ENCODE assay signal across 5 fruit fly cellular contexts in the genomic region with DNA sequence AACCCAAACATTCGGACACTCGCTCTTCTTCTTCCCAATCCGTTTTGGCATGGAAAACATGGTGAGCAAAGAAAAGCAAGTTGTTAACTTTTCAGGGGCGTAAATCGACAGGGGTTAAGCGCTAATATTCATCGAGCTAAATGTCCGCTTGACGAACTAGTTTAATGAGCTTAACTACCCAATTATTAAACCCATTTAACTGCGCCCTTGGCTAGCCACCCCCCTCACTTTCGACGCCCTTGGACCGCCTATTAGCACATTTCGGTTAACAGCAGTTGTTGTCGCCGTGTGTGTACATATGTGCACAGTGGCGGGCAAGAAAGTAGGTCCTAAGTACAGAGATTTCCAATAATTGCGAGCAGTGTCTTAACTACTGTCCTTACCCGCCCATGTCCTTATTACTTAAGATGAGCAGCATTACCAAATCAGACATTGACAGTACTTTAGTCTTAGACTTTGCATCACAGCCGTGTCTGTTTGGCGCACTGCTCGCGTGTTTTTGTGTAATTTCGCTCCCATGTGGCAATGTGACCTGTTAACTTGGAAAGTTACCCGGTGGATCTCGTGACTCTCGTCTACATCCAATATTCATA.
A peak's percentile ranks its signal among the peaks of the same experiment; 100 is the strongest.
TF ChIP-seq lines count a peak whose summit lies in the region.

No protein-coding gene starts in this region.

- TF ChIP-seq CTCF in whole organism, embryonic (GFP tag; optimal IDR thresholded peaks at IDR 0.05; lab: Kevin White, UChicago): no peak

TF ChIP-seq in whole organism, adult, 20 proteins besides CTCF, POLR2A, EP300 and RAD21 (continues in another document):
- TF ChIP-seq tj (GFP tag; optimal IDR thresholded peaks at IDR 0.05; lab: Kevin White, UChicago) (peak; percentile 31), CG14711 (tag; optimal IDR thresholded peaks at IDR 0.05; lab: Kevin White, UChicago) (peak; percentile 85), CG12768 (GFP tag; optimal IDR thresholded peaks at IDR 0.05; lab: Kevin White, UChicago) (peak; percentile 84), ovo (GFP tag; optimal IDR thresholded peaks at IDR 0.05; lab: Kevin White, UChicago) (no peak), kay (GFP tag; lab: Kevin White, UChicago; ENCODE audit: borderline replicate concordance) (no peak), cic (GFP tag; optimal IDR thresholded peaks at IDR 0.05; lab: Kevin White, UChicago) (peak; percentile 35), CG1620 (GFP tag; optimal IDR thresholded peaks at IDR 0.05; lab: Kevin White, UChicago) (peak; percentile 60), pad (GFP tag; optimal IDR thresholded peaks at IDR 0.05; lab: Kevin White, UChicago) (peak; percentile 65), bab1 (GFP tag; optimal IDR thresholded peaks at IDR 0.05; lab: Kevin White, UChicago) (peak; percentile 93), CG11617 (GFP tag; optimal IDR thresholded peaks at IDR 0.05; lab: Kevin White, UChicago) (peak; percentile 54), Hr96 (GFP tag; optimal IDR thresholded peaks at IDR 0.05; lab: Kevin White, UChicago) (peak; percentile 69), Clk (GFP tag; optimal IDR thresholded peaks at IDR 0.05; lab: Kevin White, UChicago) (peak; percentile 50), Crg-1 (GFP tag; optimal IDR thresholded peaks at IDR 0.05; lab: Kevin White, UChicago) (peak; percentile 75), Mnt (GFP tag; optimal IDR thresholded peaks at IDR 0.05; lab: Kevin White, UChicago) (peak; percentile 54), CG7101 (tag; optimal IDR thresholded peaks at IDR 0.05; lab: Kevin White, UChicago) (peak; percentile 92), CG5204 (GFP tag; optimal IDR thresholded peaks at IDR 0.05; lab: Kevin White, UChicago) (peak; percentile 24)

TF ChIP-seq in whole organism, embryonic, 481 proteins besides CTCF, POLR2A, EP300 and RAD21 (continues in another document):
- TF ChIP-seq Opbp (GFP tag; IDR thresholded peaks at IDR 0.05; lab: Robert Waterston, UW; ENCODE audit: partially characterized antibody) (no peak), CG10147 (GFP tag; optimal IDR thresholded peaks at IDR 0.05; lab: Kevin White, UChicago) (peak; percentile 90), CG15696 (tag; optimal IDR thresholded peaks at IDR 0.05; lab: Kevin White, UChicago) (peak; percentile 52), CG6854 (GFP tag; optimal IDR thresholded peaks at IDR 0.05; lab: Kevin White, UChicago) (peak; percentile 72), CG33213 (GFP tag; optimal IDR thresholded peaks at IDR 0.05; lab: Kevin White, UChicago) (peak; percentile 81), CG3281 (GFP tag; optimal IDR thresholded peaks at IDR 0.05; lab: Kevin White, UChicago) (peak; percentile 92), wek (GFP tag; optimal IDR thresholded peaks at IDR 0.05; lab: Kevin White, UChicago) (peak; percentile 61), CG14710 (tag; optimal IDR thresholded peaks at IDR 0.05; lab: Kevin White, UChicago) (peak; percentile 31), Vsx1 (GFP tag; optimal IDR thresholded peaks at IDR 0.05; lab: Kevin White, UChicago) (peak; percentile 37), vfl (GFP tag; optimal IDR thresholded peaks at IDR 0.05; lab: Kevin White, UChicago) (peak; percentile 95), CG1832 (GFP tag; optimal IDR thresholded peaks at IDR 0.05; lab: Kevin White, UChicago) (no peak), CG10431 (GFP tag; optimal IDR thresholded peaks at IDR 0.05; lab: Kevin White, UChicago) (no peak), CG7963 (GFP tag; IDR thresholded peaks at IDR 0.05; lab: Robert Waterston, UW; ENCODE audit: partially characterized antibody) (no peak), CG2678 (tag; optimal IDR thresholded peaks at IDR 0.05; lab: Kevin White, UChicago) (peak; percentile 91), Lim3 (GFP tag; IDR thresholded peaks at IDR 0.05; lab: Robert Waterston, UW) (peak; percentile 71), ERR (GFP tag; optimal IDR thresholded peaks at IDR 0.05; lab: Kevin White, UChicago) (peak; percentile 91), Abd-B (GFP tag; optimal IDR thresholded peaks at IDR 0.05; lab: Kevin White, UChicago) (peak; percentile 88)

TF ChIP-seq in whole organism, prepupa, 60 proteins besides CTCF, POLR2A, EP300 and RAD21 (continues in another document):
- TF ChIP-seq ss (GFP tag; optimal IDR thresholded peaks at IDR 0.05; lab: Kevin White, UChicago) (peak; percentile 43 to 54), Met (GFP tag; optimal IDR thresholded peaks at IDR 0.05; lab: Kevin White, UChicago) (peak; percentile 92), pdm3 (GFP tag; optimal IDR thresholded peaks at IDR 0.05; lab: Kevin White, UChicago) (peak; percentile 96), Ets96B (tag; optimal IDR thresholded peaks at IDR 0.05; lab: Kevin White, UChicago) (peak; percentile 77), dac (GFP tag; optimal IDR thresholded peaks at IDR 0.05; lab: Kevin White, UChicago) (peak; percentile 94), CG6854 (GFP tag; optimal IDR thresholded peaks at IDR 0.05; lab: Kevin White, UChicago) (peak; percentile 78), Lpt (GFP tag; optimal IDR thresholded peaks at IDR 0.05; lab: Kevin White, UChicago) (peak; percentile 92), acj6 (GFP tag; optimal IDR thresholded peaks at IDR 0.05; lab: Kevin White, UChicago) (peak; percentile 94), CG11902 (GFP tag; optimal IDR thresholded peaks at IDR 0.05; lab: Kevin White, UChicago) (peak; percentile 92), Eip78C (GFP tag; lab: Kevin White, UChicago) (peak; percentile 97), CG8632 (GFP tag; optimal IDR thresholded peaks at IDR 0.05; lab: Kevin White, UChicago) (peak; percentile 85), CG15336 (GFP tag; IDR thresholded peaks at IDR 0.05; lab: Robert Waterston, UW) (peak; percentile 95), CG3032 (tag; optimal IDR thresholded peaks at IDR 0.05; lab: Kevin White, UChicago) (peak; percentile 81), Smox (GFP tag; optimal IDR thresholded peaks at IDR 0.05; lab: Kevin White, UChicago) (peak; percentile 93), CG6163 (GFP tag; IDR thresholded peaks at IDR 0.05; lab: Robert Waterston, UW) (peak; percentile 96), svp (GFP tag; lab: Kevin White, UChicago) (peak; percentile 97), CG6808 (GFP tag; optimal IDR thresholded peaks at IDR 0.05; lab: Kevin White, UChicago) (peak; percentile 41), CG6792 (GFP tag; optimal IDR thresholded peaks at IDR 0.05; lab: Kevin White, UChicago) (peak; percentile 97)

TF ChIP-seq in whole organism, pupa, 21 proteins besides CTCF, POLR2A, EP300 and RAD21 (continues in another document):
- TF ChIP-seq fd96Ca (GFP tag; IDR thresholded peaks at IDR 0.05; lab: Robert Waterston, UW): peak; percentile 98
- peak; percentile 98 for TF ChIP-seq CG4496 (GFP tag; IDR thresholded peaks at IDR 0.05; lab: Robert Waterston, UW)
- peak; percentile 69 for TF ChIP-seq CG34367 (tag; optimal IDR thresholded peaks at IDR 0.05; lab: Kevin White, UChicago)
- peak; percentile 80 for TF ChIP-seq CG9948 (tag; optimal IDR thresholded peaks at IDR 0.05; lab: Kevin White, UChicago)
- no peak for TF ChIP-seq EcR (GFP tag; optimal IDR thresholded peaks at IDR 0.05; lab: Kevin White, UChicago)
- peak; percentile 32 for TF ChIP-seq gl (tag; optimal IDR thresholded peaks at IDR 0.05; lab: Kevin White, UChicago)
- TF ChIP-seq CG17806 (tag; optimal IDR thresholded peaks at IDR 0.05; lab: Kevin White, UChicago): peak; percentile 71
- no peak for TF ChIP-seq CG13204 (GFP tag; optimal IDR thresholded peaks at IDR 0.05; lab: Kevin White, UChicago)
- peak; percentile 83 for TF ChIP-seq CG10348 (GFP tag; IDR thresholded peaks at IDR 0.05; lab: Robert Waterston, UW)
- peak; percentile 43 for TF ChIP-seq D1 (tag; optimal IDR thresholded peaks at IDR 0.05; lab: Kevin White, UChicago)
- peak; percentile 85 for TF ChIP-seq CG14655 (GFP tag; optimal IDR thresholded peaks at IDR 0.05; lab: Kevin White, UChicago)
- peak; percentile 97 for TF ChIP-seq Ets98B (GFP tag; IDR thresholded peaks at IDR 0.05; lab: Robert Waterston, UW)
- TF ChIP-seq Snoo (tag; optimal IDR thresholded peaks at IDR 0.05; lab: Kevin White, UChicago): peak; percentile 91
- peak; percentile 76 for TF ChIP-seq CG8159 (tag; optimal IDR thresholded peaks at IDR 0.05; lab: Kevin White, UChicago)
- TF ChIP-seq CG12605 (GFP tag; IDR thresholded peaks at IDR 0.05; lab: Robert Waterston, UW): peak; percentile 90
- TF ChIP-seq CG15710 (tag; optimal IDR thresholded peaks at IDR 0.05; lab: Kevin White, UChicago): peak; percentile 79
- TF ChIP-seq CG32121 (GFP tag; IDR thresholded peaks at IDR 0.05; lab: Robert Waterston, UW): peak; percentile 96
- TF ChIP-seq Pif1B (GFP tag; optimal IDR thresholded peaks at IDR 0.05; lab: Kevin White, UChicago): peak; percentile 89
- peak; percentile 90 for TF ChIP-seq rn (GFP tag; IDR thresholded peaks at IDR 0.05; lab: Robert Waterston, UW)

TF ChIP-seq in whole organism, wandering third instar larva, 38 proteins besides CTCF, POLR2A, EP300 and RAD21 (continues in another document):
- peak; percentile 90 for TF ChIP-seq CG32264 (GFP tag; optimal IDR thresholded peaks at IDR 0.05; lab: Kevin White, UChicago)
- peak; percentile 93 for TF ChIP-seq Hr83 (GFP tag; optimal IDR thresholded peaks at IDR 0.05; lab: Kevin White, UChicago; ENCODE audit: poor library complexity, severe bottlenecking)
- peak; percentile 96 for TF ChIP-seq fru (GFP tag; optimal IDR thresholded peaks at IDR 0.05; lab: Kevin White, UChicago)
- no peak for TF ChIP-seq Hr78 (GFP tag; optimal IDR thresholded peaks at IDR 0.05; lab: Kevin White, UChicago)
- TF ChIP-seq tai (GFP tag; optimal IDR thresholded peaks at IDR 0.05; lab: Kevin White, UChicago): no peak
- peak; percentile 96 for TF ChIP-seq h (GFP tag; optimal IDR thresholded peaks at IDR 0.05; lab: Kevin White, UChicago)
- TF ChIP-seq Jra (GFP tag; optimal IDR thresholded peaks at IDR 0.05; lab: Kevin White, UChicago): peak; percentile 84
- TF ChIP-seq Abd-B (GFP tag; optimal IDR thresholded peaks at IDR 0.05; lab: Kevin White, UChicago): no peak
- TF ChIP-seq OdsH (GFP tag; optimal IDR thresholded peaks at IDR 0.05; lab: Kevin White, UChicago): peak; percentile 95
- TF ChIP-seq brk (GFP tag; optimal IDR thresholded peaks at IDR 0.05; lab: Kevin White, UChicago): no peak
- peak; percentile 64 for TF ChIP-seq dsf (GFP tag; optimal IDR thresholded peaks at IDR 0.05; lab: Kevin White, UChicago; ENCODE audit: borderline replicate concordance)
- TF ChIP-seq HLH106 (tag; optimal IDR thresholded peaks at IDR 0.05; lab: Kevin White, UChicago): peak; percentile 94
- peak; percentile 72 for TF ChIP-seq GATAd (GFP tag; optimal IDR thresholded peaks at IDR 0.05; lab: Kevin White, UChicago)
- TF ChIP-seq Sp1 (GFP tag; optimal IDR thresholded peaks at IDR 0.05; lab: Kevin White, UChicago): peak; percentile 88
- TF ChIP-seq CrebA (GFP tag; optimal IDR thresholded peaks at IDR 0.05; lab: Kevin White, UChicago; ENCODE audit: borderline replicate concordance): no peak
- TF ChIP-seq Vsx2 (GFP tag; optimal IDR thresholded peaks at IDR 0.05; lab: Kevin White, UChicago; ENCODE audit: partially characterized antibody): no peak
- peak; percentile 84 for TF ChIP-seq Mio (GFP tag; optimal IDR thresholded peaks at IDR 0.05; lab: Kevin White, UChicago)
- TF ChIP-seq CG9705 (GFP tag; optimal IDR thresholded peaks at IDR 0.05; lab: Kevin White, UChicago): peak; percentile 36
- peak; percentile 89 for TF ChIP-seq sv (GFP tag; optimal IDR thresholded peaks at IDR 0.05; lab: Kevin White, UChicago)
- TF ChIP-seq br (GFP tag; optimal IDR thresholded peaks at IDR 0.05; lab: Kevin White, UChicago): peak; percentile 96
- TF ChIP-seq Dif (GFP tag; optimal IDR thresholded peaks at IDR 0.05; lab: Kevin White, UChicago; ENCODE audit: partially characterized antibody): no peak
